Fruit fly (Drosophila melanogaster) Kc167 (cell line): ENCODE measurements around the gene CG10702.

Experiments used
- Myc ChIP-seq: fragments of >200 bp; optimal IDR thresholded peaks from 2 replicates; lab custom pipeline; 2017; ENCODE audit warnings: missing external identifiers
- Sin3A ChIP-seq: fragments of >200 bp; optimal IDR thresholded peaks from 2 replicates; lab custom pipeline; 2018; ENCODE audit warnings: missing external identifiers
- h ChIP-seq: fragments of >200 bp; optimal IDR thresholded peaks from 3 replicates; lab custom pipeline; 2018; ENCODE audit warnings: missing external identifiers
- insv ChIP-seq: fragments of >200 bp; optimal IDR thresholded peaks from 3 replicates; lab custom pipeline; 2018; ENCODE audit warnings: missing external identifiers
- psq ChIP-seq: fragments of >200 bp; optimal IDR thresholded peaks from 2 replicates; lab custom pipeline; 2017; ENCODE audit warnings: missing external identifiers
- ttk ChIP-seq: sonication (Bioruptor generic); optimal IDR thresholded peaks from 2 replicates; lab custom pipeline; 2017; ENCODE audit warnings: missing external identifiers

Gene CG10702

DNA sequence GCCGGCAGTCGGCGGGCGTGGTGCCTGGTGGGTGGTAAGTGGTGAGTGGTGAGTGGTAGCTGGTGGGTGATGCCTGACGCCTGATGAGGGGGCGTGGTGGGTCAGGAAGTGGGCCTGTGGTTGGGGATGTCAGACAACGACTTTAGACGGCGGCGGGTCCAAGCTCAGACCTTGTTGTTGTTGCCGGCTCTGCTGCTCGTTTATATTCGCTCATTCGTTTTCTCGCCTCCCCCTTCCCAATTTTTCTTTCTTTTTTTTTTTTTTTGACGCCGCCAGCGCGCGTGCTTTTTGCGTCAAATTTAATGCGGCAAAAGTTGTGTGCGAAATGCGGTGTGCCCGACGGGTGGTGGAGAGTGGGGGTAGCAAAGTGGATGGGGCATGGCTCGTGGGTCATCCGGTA is 50.0 kb downstream of the CG10702 start:
- no peak for TF ChIP-seq Myc (lab: Kevin White, UChicago)

DNA sequence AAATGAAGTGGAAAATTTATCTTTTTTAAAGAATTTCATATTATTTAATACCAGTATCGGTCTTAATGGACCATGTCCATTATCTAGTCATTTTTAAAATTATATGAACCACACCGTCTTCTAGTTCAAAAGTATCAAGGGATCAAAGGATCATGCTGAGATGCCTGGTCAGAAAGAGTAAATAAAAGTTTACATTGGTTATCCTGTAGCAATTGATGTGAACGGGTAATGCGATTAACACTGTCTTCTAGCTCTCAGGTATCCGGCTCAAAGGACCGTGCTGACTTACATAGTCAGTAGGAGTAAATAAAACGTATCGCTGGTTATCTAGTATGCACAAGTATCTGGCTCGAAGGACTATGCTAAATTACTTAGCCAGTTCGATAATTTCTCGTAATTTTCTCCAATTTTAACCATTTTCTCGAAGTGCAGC is 50.5 kb downstream of the CG10702 start:
- no peak for TF ChIP-seq h (lab: Kevin White, UChicago)
- TF ChIP-seq Sin3A (lab: Kevin White, UChicago): no peak
- no peak for TF ChIP-seq Myc (lab: Kevin White, UChicago)
- TF ChIP-seq ttk (lab: Kevin White, UChicago): no peak
- TF ChIP-seq insv (lab: Kevin White, UChicago): no peak
- TF ChIP-seq psq (lab: Kevin White, UChicago): no peak

- TF ChIP-seq psq (lab: Kevin White, UChicago): no peak
- TF ChIP-seq h (lab: Kevin White, UChicago): no peak
- TF ChIP-seq Myc (lab: Kevin White, UChicago): no peak
- no peak for TF ChIP-seq ttk (lab: Kevin White, UChicago)
- TF ChIP-seq Sin3A (lab: Kevin White, UChicago): no peak
Observed at dm6 chr2L:19018266-19018665, 51.4 kb downstream of the CG10702 start.

DNA sequence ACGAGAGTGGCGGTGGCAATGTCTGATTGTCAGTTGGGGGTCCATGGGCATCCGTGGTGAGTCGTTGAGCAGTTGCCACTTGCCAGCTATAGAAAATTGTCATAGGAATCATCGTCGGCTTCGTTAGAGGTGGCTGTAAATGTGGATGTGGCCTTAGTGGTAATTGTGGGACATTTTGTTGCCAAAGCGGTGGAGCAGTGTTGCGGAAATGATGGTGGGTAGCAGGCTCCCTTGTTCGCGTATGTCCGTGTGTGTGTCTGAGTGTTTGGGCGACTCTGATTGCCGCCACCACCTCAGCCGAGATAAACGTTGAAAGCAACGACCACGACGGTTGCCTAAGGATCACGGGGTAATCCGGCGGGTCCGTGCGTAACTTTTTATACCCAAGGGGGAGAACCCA is 52.6 kb downstream of the CG10702 start:
- TF ChIP-seq Myc (lab: Kevin White, UChicago) (no peak), ttk (lab: Kevin White, UChicago) (no peak), h (lab: Kevin White, UChicago) (no peak), Sin3A (lab: Kevin White, UChicago) (no peak), insv (lab: Kevin White, UChicago) (no peak), psq (lab: Kevin White, UChicago) (no peak)

dm6 chr2L:19015628-19016027 is 54.0 kb downstream of the CG10702 start:
- no peak for TF ChIP-seq Myc (lab: Kevin White, UChicago)
- TF ChIP-seq h (lab: Kevin White, UChicago): no peak

dm6 chr2L:19014881-19015366 is 54.7 kb downstream of the CG10702 start:
- no peak for TF ChIP-seq Sin3A (lab: Kevin White, UChicago)
- TF ChIP-seq psq (lab: Kevin White, UChicago): no peak
- no peak for TF ChIP-seq h (lab: Kevin White, UChicago)
- TF ChIP-seq ttk (lab: Kevin White, UChicago): no peak
- TF ChIP-seq Myc (lab: Kevin White, UChicago): no peak
